Fruit fly (Drosophila melanogaster) whole organism, adult: ENCODE data around the gene Pgant4.
A peak's percentile ranks its signal among the peaks of the same experiment; 100 is the strongest.

Experiments used
- CG11617 ChIP-seq: fragments of 200-800 bp; sonication (Bioruptor generic); optimal IDR thresholded peaks from 2 replicates; lab custom pipeline; 2017; ENCODE audit warnings: mild to moderate bottlenecking, missing biosample characterization, missing genetic modification reagents, missing genetic modification characterization
- CG12768 ChIP-seq: fragments of 200-800 bp; sonication (Bioruptor generic); optimal IDR thresholded peaks from 2 replicates; lab custom pipeline; 2017; ENCODE audit warnings: missing biosample characterization, missing genetic modification characterization, mild to moderate bottlenecking, moderate library complexity, missing genetic modification reagents
- CG14711 ChIP-seq: fragments of 200-800 bp; sonication (Bioruptor generic); optimal IDR thresholded peaks from 2 replicates; lab custom pipeline; 2018; ENCODE audit warnings: missing biosample characterization, mild to moderate bottlenecking, missing genetic modification characterization, moderate library complexity
- CG1620 ChIP-seq: fragments of 200-800 bp; sonication (Bioruptor generic); optimal IDR thresholded peaks from 2 replicates; lab custom pipeline; 2016; ENCODE audit warnings: missing biosample characterization, missing genetic modification characterization
- CG33017 ChIP-seq: fragments of 200-800 bp; sonication (Bioruptor generic); optimal IDR thresholded peaks from 2 replicates; lab custom pipeline; 2018; ENCODE audit warnings: missing biosample characterization, mild to moderate bottlenecking, missing genetic modification characterization, moderate library complexity
- CG5204 ChIP-seq: fragments of 200-800 bp; sonication (Bioruptor generic); optimal IDR thresholded peaks from 2 replicates; lab custom pipeline; 2016; ENCODE audit warnings: missing biosample characterization, missing genetic modification characterization
- CG7045 ChIP-seq: fragments of 200-800 bp; sonication (Bioruptor generic); optimal IDR thresholded peaks from 2 replicates; lab custom pipeline; 2017; ENCODE audit warnings: missing biosample characterization, mild to moderate bottlenecking, missing genetic modification characterization
- CG7101 ChIP-seq: fragments of 200-800 bp; sonication (Bioruptor generic); optimal IDR thresholded peaks from 2 replicates; lab custom pipeline; 2018; ENCODE audit warnings: missing biosample characterization, mild to moderate bottlenecking, missing genetic modification characterization, moderate library complexity
- Clk ChIP-seq: fragments of 200-800 bp; sonication (Bioruptor generic); optimal IDR thresholded peaks from 2 replicates; lab custom pipeline; 2017; ENCODE audit warnings: missing biosample characterization, missing genetic modification characterization
- Crg-1 ChIP-seq: fragments of 200-800 bp; sonication (Bioruptor generic); optimal IDR thresholded peaks from 2 replicates; lab custom pipeline; 2016; ENCODE audit warnings: missing biosample characterization, missing genetic modification characterization
- Hr96 ChIP-seq: fragments of 200-800 bp; sonication (Bioruptor generic); optimal IDR thresholded peaks from 2 replicates; lab custom pipeline; 2016; ENCODE audit warnings: missing biosample characterization, missing genetic modification characterization
- Mnt ChIP-seq: fragments of 200-800 bp; sonication (Bioruptor generic); optimal IDR thresholded peaks from 2 replicates; lab custom pipeline; 2016; ENCODE audit warnings: missing biosample characterization, mild to moderate bottlenecking, missing genetic modification characterization
- bab1 ChIP-seq: fragments of 200-800 bp; sonication (Bioruptor generic); optimal IDR thresholded peaks from 3 replicates; lab custom pipeline; 2019; ENCODE audit warnings: missing biosample characterization, mild to moderate bottlenecking, missing genetic modification characterization, moderate library complexity
- cic ChIP-seq: fragments of 200-800 bp; sonication (Bioruptor generic); optimal IDR thresholded peaks from 2 replicates; lab custom pipeline; 2017; ENCODE audit warnings: missing biosample characterization, mild to moderate bottlenecking, missing genetic modification characterization, moderate library complexity
- cnc ChIP-seq, 2 experiments: fragments of >200 bp; optimal IDR thresholded peaks; 2 replicates each; lab custom pipeline; 2017
- kay ChIP-seq: fragments of 200-800 bp; sonication (Bioruptor generic); peaks from one replicate; lab custom pipeline; 2016; ENCODE audit warnings: missing biosample characterization, missing genetic modification characterization, borderline replicate concordance
- ovo ChIP-seq: fragments of 200-800 bp; sonication (Bioruptor generic); optimal IDR thresholded peaks from 2 replicates; lab custom pipeline; 2016; ENCODE audit warnings: missing biosample characterization, missing genetic modification characterization
- pad ChIP-seq: fragments of 200-800 bp; sonication (Bioruptor generic); optimal IDR thresholded peaks from 3 replicates; lab custom pipeline; 2017; ENCODE audit warnings: missing biosample characterization, missing genetic modification characterization, mild to moderate bottlenecking, moderate library complexity, missing genetic modification reagents
- tj ChIP-seq: fragments of 200-800 bp; sonication (Bioruptor generic); optimal IDR thresholded peaks from 3 replicates; lab custom pipeline; 2017; ENCODE audit warnings: missing biosample characterization, mild to moderate bottlenecking, missing genetic modification characterization, moderate library complexity
- toe ChIP-seq: fragments of 200-800 bp; sonication (Bioruptor generic); optimal IDR thresholded peaks from 2 replicates; lab custom pipeline; 2016; ENCODE audit warnings: missing biosample characterization, missing genetic modification characterization

Gene Pgant4

dm6 chr2L:3493475-3493874 is 21.1 kb downstream of the Pgant4 start:
- no peak for TF ChIP-seq Clk
- TF ChIP-seq kay (GFP tag; lab: Kevin White, UChicago) = no peak
- no peak for TF ChIP-seq CG1620
- TF ChIP-seq Crg-1 (GFP tag; lab: Kevin White, UChicago) = no peak
- TF ChIP-seq ovo (GFP tag; lab: Kevin White, UChicago) = no peak

- TF ChIP-seq CG14711 = no peak
- TF ChIP-seq toe (GFP tag; lab: Kevin White, UChicago) = no peak
- TF ChIP-seq Crg-1 (GFP tag; lab: Kevin White, UChicago) = no peak
- TF ChIP-seq Clk = no peak
- no peak for TF ChIP-seq Mnt (GFP tag; lab: Kevin White, UChicago)
- no peak for TF ChIP-seq Hr96 (GFP tag; lab: Kevin White, UChicago)
- no peak for TF ChIP-seq ovo (GFP tag; lab: Kevin White, UChicago)
- TF ChIP-seq pad = no peak
- TF ChIP-seq CG1620 = no peak
- TF ChIP-seq bab1 (GFP tag; lab: Kevin White, UChicago) = no peak
- no peak for TF ChIP-seq CG5204
- TF ChIP-seq cnc (optimal IDR thresholded peaks at IDR 0.05; lab: Kevin White, UChicago) = no peak
- TF ChIP-seq CG33017 (tag; lab: Kevin White, UChicago) = no peak
- no peak for TF ChIP-seq CG7045
Observed at dm6 chr2L:3495465-3495864, 23.1 kb downstream of the Pgant4 start.

dm6 chr2L:3504851-3505250 is 32.4 kb downstream of the Pgant4 start:
- no peak for TF ChIP-seq Mnt (GFP tag; lab: Kevin White, UChicago)
- TF ChIP-seq Clk = peak; percentile 2
- no peak for TF ChIP-seq Crg-1 (GFP tag; lab: Kevin White, UChicago)

dm6 chr2L:3506322-3506721 is 33.9 kb downstream of the Pgant4 start:
- TF ChIP-seq CG5204 (no peak), kay (GFP tag; lab: Kevin White, UChicago) (peak; percentile 82), tj (GFP tag; lab: Kevin White, UChicago) (no peak), CG12768 (GFP tag; lab: Kevin White, UChicago) (no peak)

- peak; percentile 32 for TF ChIP-seq kay (GFP tag; lab: Kevin White, UChicago)
- no peak for TF ChIP-seq cic (GFP tag; lab: Kevin White, UChicago)
- TF ChIP-seq cnc (optimal IDR thresholded peaks at IDR 0.05; lab: Kevin White, UChicago) = no peak
- TF ChIP-seq tj (GFP tag; lab: Kevin White, UChicago) = peak; percentile 69
- no peak for TF ChIP-seq CG7101
- no peak for TF ChIP-seq Clk
- TF ChIP-seq CG12768 (GFP tag; lab: Kevin White, UChicago) = no peak
- no peak for TF ChIP-seq Hr96 (GFP tag; lab: Kevin White, UChicago)
- TF ChIP-seq CG1620 = no peak
- TF ChIP-seq CG14711 = peak; percentile 12
- no peak for TF ChIP-seq ovo (GFP tag; lab: Kevin White, UChicago)
Observed at dm6 chr2L:3506806-3507205, 34.4 kb downstream of the Pgant4 start.

dm6 chr2L:3507209-3508164 is 35.1 kb downstream of the Pgant4 start, which contains the start of gene tim:
Gene tim (minus strand): TSS chr2L:3508119.
- peak; percentile 92 for TF ChIP-seq cic (GFP tag; lab: Kevin White, UChicago)
- TF ChIP-seq Mnt (GFP tag; lab: Kevin White, UChicago) = peak; percentile 89
- no peak for TF ChIP-seq cnc (optimal IDR thresholded peaks at IDR 0.05; lab: Kevin White, UChicago)
- peak; percentile 62 for TF ChIP-seq bab1 (GFP tag; lab: Kevin White, UChicago)
- TF ChIP-seq Hr96 (GFP tag; lab: Kevin White, UChicago) = peak; percentile 1
- peak; percentile 68 for TF ChIP-seq CG12768 (GFP tag; lab: Kevin White, UChicago)
- TF ChIP-seq CG33017 (tag; lab: Kevin White, UChicago) = peak; percentile 94
- TF ChIP-seq CG1620 = no peak
- peak; percentile 72 for TF ChIP-seq pad
- TF ChIP-seq CG11617 = peak; percentile 95
- TF ChIP-seq tj (GFP tag; lab: Kevin White, UChicago) = peak; percentile 52
- TF ChIP-seq Crg-1 (GFP tag; lab: Kevin White, UChicago) = peak; percentile 3
- peak; percentile 77 for TF ChIP-seq CG14711
- peak; percentile 36 for TF ChIP-seq toe (GFP tag; lab: Kevin White, UChicago)
- TF ChIP-seq Clk = peak; percentile 98
- peak; percentile 90 for TF ChIP-seq CG7045
- TF ChIP-seq CG5204 = peak; percentile 13
- TF ChIP-seq CG7101 = peak; percentile 94
- TF ChIP-seq ovo (GFP tag; lab: Kevin White, UChicago) = peak; percentile 59
- TF ChIP-seq kay (GFP tag; lab: Kevin White, UChicago) = peak; percentile 43

- TF ChIP-seq CG33017 (tag; lab: Kevin White, UChicago) (no peak), ovo (GFP tag; lab: Kevin White, UChicago) (no peak)
Observed at dm6 chr2L:3510002-3510401, 37.6 kb downstream of the Pgant4 start, which contains the start of gene CG31954. Gene CG31954 (minus strand): TSS chr2L:3510102.
